Fruit fly (Drosophila melanogaster) whole organism, embryonic: ENCODE measurements around the gene Chrac-16.

Experiments
- Adf1 ChIP-seq: fragments of 200-800 bp; sonication (Bioruptor generic); IDR thresholded peaks from 2 replicates; pipeline ENCODE4 v1.3.6; 2022; ENCODE audit warnings: missing biosample characterization, missing genetic modification characterization
- Bgb ChIP-seq: fragments of 200-800 bp; sonication (Bioruptor generic); IDR thresholded peaks from 2 replicates; pipeline ENCODE4 v1.3.6; 2022; ENCODE audit warnings: missing biosample characterization, missing genetic modification characterization; ENCODE audit not compliant: partially characterized antibody
- CG10267 ChIP-seq: fragments of 200-800 bp; sonication (Bioruptor generic); optimal IDR thresholded peaks from 2 replicates; lab custom pipeline; 2018; ENCODE audit warnings: missing biosample characterization, mild to moderate bottlenecking, missing genetic modification characterization, moderate library complexity
- CG10565 ChIP-seq: fragments of 200-800 bp; sonication (Bioruptor generic); optimal IDR thresholded peaks from 3 replicates; lab custom pipeline; 2016; ENCODE audit warnings: missing biosample characterization, mild to moderate bottlenecking, missing genetic modification characterization
- CG14014 ChIP-seq: fragments of 200-800 bp; sonication (Bioruptor generic); IDR thresholded peaks from 2 replicates; pipeline ENCODE4 v1.3.6; 2022; ENCODE audit warnings: missing biosample characterization, missing genetic modification characterization
- CG16863 ChIP-seq: fragments of 200-800 bp; sonication (Bioruptor generic); optimal IDR thresholded peaks from 3 replicates; lab custom pipeline; 2016; ENCODE audit warnings: missing biosample characterization, missing genetic modification characterization
- CG17829 ChIP-seq: fragments of 200-800 bp; optimal IDR thresholded peaks from 2 replicates; lab custom pipeline; 2019; ENCODE audit warnings: missing biosample characterization, mild to moderate bottlenecking, missing genetic modification characterization, moderate library complexity
- CG30403 ChIP-seq: fragments of 200-800 bp; sonication (Bioruptor generic); optimal IDR thresholded peaks from 3 replicates; lab custom pipeline; 2016; ENCODE audit warnings: missing biosample characterization, missing genetic modification characterization
- CG34422 ChIP-seq: fragments of 200-800 bp; sonication (Bioruptor generic); IDR thresholded peaks from 3 replicates; pipeline ENCODE4 v1.3.6; 2022; ENCODE audit warnings: missing biosample characterization, missing genetic modification characterization
- CG3838 ChIP-seq: fragments of 200-800 bp; sonication (Bioruptor generic); optimal IDR thresholded peaks from 3 replicates; lab custom pipeline; 2016; ENCODE audit warnings: missing biosample characterization, missing genetic modification characterization
- CG3995 ChIP-seq: fragments of 200-800 bp; sonication (Bioruptor generic); optimal IDR thresholded peaks from 3 replicates; lab custom pipeline; 2016; ENCODE audit warnings: missing biosample characterization, missing genetic modification characterization
- CG42726 ChIP-seq: fragments of 200-800 bp; sonication (Bioruptor generic); IDR thresholded peaks from 2 replicates; pipeline ENCODE4 v1.3.6; 2022; ENCODE audit warnings: missing biosample characterization, missing genetic modification characterization; ENCODE audit not compliant: partially characterized antibody
- CG6683 ChIP-seq: fragments of 200-800 bp; sonication (Bioruptor generic); optimal IDR thresholded peaks from 2 replicates; lab custom pipeline; 2017; ENCODE audit warnings: missing biosample characterization, mild to moderate bottlenecking, missing genetic modification characterization, missing genetic modification reagents
- CG6689 ChIP-seq: fragments of 200-800 bp; sonication (Bioruptor generic); IDR thresholded peaks from 2 replicates; pipeline ENCODE4 v1.3.6; 2022; ENCODE audit warnings: missing biosample characterization, missing genetic modification characterization
- CG6791 ChIP-seq: fragments of 200-800 bp; sonication (Bioruptor generic); IDR thresholded peaks from 3 replicates; pipeline ENCODE4 v1.3.6; 2022; ENCODE audit warnings: missing biosample characterization, missing genetic modification characterization; ENCODE audit not compliant: partially characterized antibody
- CG7987 ChIP-seq: fragments of 200-800 bp; sonication (Bioruptor generic); optimal IDR thresholded peaks from 2 replicates; lab custom pipeline; 2018; ENCODE audit warnings: missing biosample characterization, mild to moderate bottlenecking, missing genetic modification characterization, moderate library complexity
- CG8388 ChIP-seq: fragments of 200-800 bp; sonication (Bioruptor generic); optimal IDR thresholded peaks from 2 replicates; lab custom pipeline; 2019; ENCODE audit warnings: missing biosample characterization, mild to moderate bottlenecking, missing genetic modification characterization, moderate library complexity
- CG9932 ChIP-seq: fragments of 200-800 bp; sonication (Bioruptor generic); IDR thresholded peaks from 2 replicates; pipeline ENCODE4 v1.3.6; 2022; ENCODE audit warnings: missing biosample characterization, missing genetic modification characterization
- Dll ChIP-seq: fragments of 200-800 bp; sonication (Bioruptor generic); IDR thresholded peaks from 4 replicates; pipeline ENCODE4 v1.3.6; 2022; ENCODE audit warnings: missing biosample characterization, missing genetic modification characterization; ENCODE audit not compliant: partially characterized antibody
- Dref ChIP-seq: fragments of 200-800 bp; sonication (Bioruptor generic); IDR thresholded peaks from 2 replicates; pipeline ENCODE4 v1.3.6; 2022; ENCODE audit warnings: missing biosample characterization, missing genetic modification characterization
- E2f2 ChIP-seq: fragments of 200-800 bp; sonication (Bioruptor generic); IDR thresholded peaks from 2 replicates; pipeline ENCODE4 v1.3.6; 2022; ENCODE audit warnings: missing biosample characterization, missing genetic modification characterization
- Ets97D ChIP-seq: fragments of 200-800 bp; sonication (Bioruptor generic); optimal IDR thresholded peaks from 3 replicates; lab custom pipeline; 2016; ENCODE audit warnings: missing biosample characterization, missing genetic modification characterization
- HLH54F ChIP-seq: fragments of 200-800 bp; sonication (Bioruptor generic); optimal IDR thresholded peaks from 3 replicates; lab custom pipeline; 2016; ENCODE audit warnings: missing biosample characterization, missing genetic modification characterization
- Med ChIP-seq: fragments of 200-800 bp; sonication (Bioruptor generic); peaks from one replicate; lab custom pipeline; 2016; ENCODE audit warnings: missing biosample characterization, missing genetic modification characterization, mild to moderate bottlenecking, inconsistent platforms, moderate library complexity
- PHDP ChIP-seq: fragments of 200-800 bp; sonication (Bioruptor generic); optimal IDR thresholded peaks from 3 replicates; lab custom pipeline; 2018; ENCODE audit warnings: missing biosample characterization, mild to moderate bottlenecking, missing genetic modification characterization, moderate library complexity
- Pdp1 ChIP-seq, 2 experiments: fragments of 200-800 bp; sonication (Bioruptor generic); optimal IDR thresholded peaks; 3 replicates each; lab custom pipeline; 2016; ENCODE audit warnings: missing biosample characterization in 2 of 2, missing genetic modification characterization in 2 of 2, mild to moderate bottlenecking in 1 of 2, moderate library complexity in 1 of 2
- Spps ChIP-seq: fragments of 200-800 bp; sonication (Bioruptor generic); optimal IDR thresholded peaks from 2 replicates; lab custom pipeline; 2018; ENCODE audit warnings: missing biosample characterization, mild to moderate bottlenecking, missing genetic modification characterization
- Xbp1 ChIP-seq: fragments of 200-800 bp; sonication (Bioruptor generic); optimal IDR thresholded peaks from 3 replicates; lab custom pipeline; 2016; ENCODE audit warnings: missing biosample characterization, mild to moderate bottlenecking, missing genetic modification characterization
- ato ChIP-seq: fragments of 200-800 bp; sonication (Bioruptor generic); IDR thresholded peaks from 2 replicates; pipeline ENCODE4 v1.3.6; 2022; ENCODE audit warnings: missing biosample characterization, missing genetic modification characterization; ENCODE audit not compliant: partially characterized antibody
- ci ChIP-seq: fragments of 200-800 bp; sonication (Bioruptor generic); IDR thresholded peaks from 3 replicates; pipeline ENCODE4 v1.3.6; 2022; ENCODE audit warnings: missing biosample characterization, missing genetic modification characterization
- fd3F ChIP-seq: fragments of 200-800 bp; sonication (Bioruptor generic); optimal IDR thresholded peaks from 2 replicates; lab custom pipeline; 2018; ENCODE audit warnings: missing biosample characterization, mild to moderate bottlenecking, missing genetic modification characterization, moderate library complexity
- gce ChIP-seq: fragments of 200-800 bp; sonication (Bioruptor generic); IDR thresholded peaks from 3 replicates; pipeline ENCODE4 v1.3.6; 2022; ENCODE audit warnings: missing biosample characterization, missing genetic modification characterization
- gfzf ChIP-seq: fragments of 200-800 bp; sonication (Bioruptor generic); optimal IDR thresholded peaks from 2 replicates; lab custom pipeline; 2016; ENCODE audit warnings: missing biosample characterization, mild to moderate bottlenecking, missing genetic modification characterization, moderate library complexity
- h ChIP-seq: fragments of >200 bp; optimal IDR thresholded peaks from 2 replicates; lab custom pipeline; 2017
- ham ChIP-seq: fragments of 200-800 bp; sonication (Bioruptor generic); IDR thresholded peaks from 2 replicates; pipeline ENCODE4 v1.3.6; 2022; ENCODE audit warnings: missing biosample characterization, missing genetic modification characterization
- hb ChIP-seq: fragments of 200-800 bp; sonication (Bioruptor generic); IDR thresholded peaks from 3 replicates; pipeline ENCODE4 v1.3.6; 2022; ENCODE audit warnings: missing biosample characterization, missing genetic modification characterization; ENCODE audit not compliant: partially characterized antibody
- knrl ChIP-seq: fragments of 200-800 bp; sonication (Bioruptor generic); IDR thresholded peaks from 3 replicates; pipeline ENCODE4 v1.3.6; 2022; ENCODE audit warnings: missing biosample characterization, missing genetic modification characterization; ENCODE audit not compliant: partially characterized antibody
- pfk ChIP-seq: fragments of 200-800 bp; sonication (Bioruptor generic); optimal IDR thresholded peaks from 2 replicates; lab custom pipeline; 2018; ENCODE audit warnings: missing biosample characterization, mild to moderate bottlenecking, missing genetic modification characterization, moderate library complexity
- row ChIP-seq: fragments of 200-800 bp; sonication (Bioruptor generic); IDR thresholded peaks from 3 replicates; pipeline ENCODE4 v1.3.6; 2022; ENCODE audit warnings: missing biosample characterization, missing genetic modification characterization
- slp2 ChIP-seq: fragments of 200-800 bp; sonication (Bioruptor generic); optimal IDR thresholded peaks from 2 replicates; lab custom pipeline; 2016; ENCODE audit warnings: missing biosample characterization, missing genetic modification characterization
- sna ChIP-seq: fragments of 200-800 bp; sonication (Bioruptor generic); IDR thresholded peaks from 2 replicates; pipeline ENCODE4 v1.3.6; 2022; ENCODE audit warnings: missing biosample characterization, missing genetic modification characterization; ENCODE audit not compliant: partially characterized antibody
- sob ChIP-seq: fragments of 200-800 bp; sonication (Bioruptor generic); IDR thresholded peaks from 2 replicates; pipeline ENCODE4 v1.3.6; 2022; ENCODE audit warnings: missing biosample characterization, missing genetic modification characterization
- sqz ChIP-seq: fragments of 200-800 bp; sonication (Bioruptor generic); optimal IDR thresholded peaks from 3 replicates; lab custom pipeline; 2018; ENCODE audit warnings: missing biosample characterization, mild to moderate bottlenecking, missing genetic modification characterization
- sug ChIP-seq: fragments of 200-800 bp; optimal IDR thresholded peaks from 2 replicates; lab custom pipeline; 2019; ENCODE audit warnings: missing biosample characterization, mild to moderate bottlenecking, missing genetic modification characterization, moderate library complexity
- trem ChIP-seq: fragments of 200-800 bp; optimal IDR thresholded peaks from 3 replicates; lab custom pipeline; 2019; ENCODE audit warnings: missing biosample characterization, mild to moderate bottlenecking, missing genetic modification characterization, moderate library complexity
- tx ChIP-seq: fragments of 200-800 bp; sonication (Bioruptor generic); optimal IDR thresholded peaks from 2 replicates; lab custom pipeline; 2016; ENCODE audit warnings: missing biosample characterization, missing genetic modification characterization
- unc-4 ChIP-seq: fragments of 200-800 bp; sonication (Bioruptor generic); IDR thresholded peaks from 2 replicates; pipeline ENCODE4 v1.3.6; 2022; ENCODE audit warnings: missing biosample characterization, missing genetic modification characterization; ENCODE audit not compliant: partially characterized antibody
- usp ChIP-seq: fragments of >200 bp; optimal IDR thresholded peaks from 2 replicates; lab custom pipeline; 2017; ENCODE audit warnings: missing biosample characterization, missing genetic modification characterization
- vnd ChIP-seq: fragments of 200-800 bp; sonication (Bioruptor generic); IDR thresholded peaks from 3 replicates; pipeline ENCODE4 v1.3.6; 2022; ENCODE audit warnings: missing biosample characterization, missing genetic modification characterization; ENCODE audit not compliant: partially characterized antibody

Gene Chrac-16

dm6 chrX:12028825-12029514, 11.2 kb upstream of the Chrac-16 start, which contains the start of gene Usp7 (continued):
- TF ChIP-seq tx (GFP tag; lab: Kevin White, UChicago) (no peak), CG7987 (GFP tag; lab: Kevin White, UChicago) (no peak), CG34422 (GFP tag; lab: Robert Waterston, UW) (no peak), vnd (GFP tag; lab: Robert Waterston, UW) (peak; percentile 91), ham (GFP tag; lab: Robert Waterston, UW) (no peak), CG42726 (peak; percentile 96), slp2 (no peak), trem (tag; lab: Kevin White, UChicago) (peak; percentile 42), row (peak; percentile 88), sna (GFP tag; lab: Robert Waterston, UW) (peak; percentile 79), CG6683 (GFP tag; lab: Kevin White, UChicago) (no peak), h (lab: Kevin White, UChicago) (no peak), CG6791 (peak; percentile 98), Pdp1 (GFP tag; optimal IDR thresholded peaks at IDR 0.05; lab: Kevin White, UChicago) (peak in 1 of 2 experiments; percentile 14), CG6689 (GFP tag; lab: Robert Waterston, UW) (no peak), ci (peak; percentile 61; the same call in 1 of the 3 replicates), HLH54F (GFP tag; lab: Kevin White, UChicago) (no peak), CG3995 (GFP tag; lab: Kevin White, UChicago) (no peak), Spps (tag; lab: Kevin White, UChicago) (no peak), CG10267 (peak; percentile 50), sug (peak; percentile 13), CG8388 (GFP tag; lab: Kevin White, UChicago) (no peak), Xbp1 (GFP tag; lab: Kevin White, UChicago) (peak; percentile 35), Med (GFP tag; lab: Kevin White, UChicago) (peak; percentile 71), gce (GFP tag; lab: Robert Waterston, UW) (no peak), knrl (GFP tag; lab: Robert Waterston, UW) (peak; percentile 96), PHDP (tag; lab: Kevin White, UChicago) (no peak), CG14014 (GFP tag; lab: Robert Waterston, UW) (0 out of 2 replicates have a peak, but pooled peaks have one; percentile 11), E2f2 (GFP tag; lab: Robert Waterston, UW) (peak; percentile 73), ato (GFP tag; lab: Robert Waterston, UW) (peak; percentile 89), CG16863 (GFP tag; lab: Kevin White, UChicago) (no peak), sob (GFP tag; lab: Robert Waterston, UW) (peak; percentile 50), CG30403 (GFP tag; lab: Kevin White, UChicago) (peak; percentile 20), pfk (peak; percentile 71), hb (peak; percentile 93), sqz (GFP tag; lab: Kevin White, UChicago) (peak; percentile 11), CG17829 (peak; percentile 63), unc-4 (GFP tag; lab: Robert Waterston, UW) (peak; percentile 91), gfzf (no peak), usp (GFP tag; lab: Kevin White, UChicago) (no peak), CG9932 (peak; percentile 68), Ets97D (GFP tag; lab: Kevin White, UChicago) (peak; percentile 85), Adf1 (GFP tag; lab: Robert Waterston, UW) (peak; percentile 78), Dll (GFP tag; lab: Robert Waterston, UW) (peak; percentile 92), fd3F (GFP tag; lab: Kevin White, UChicago) (no peak), CG3838 (GFP tag; lab: Kevin White, UChicago) (no peak), Bgb (GFP tag; lab: Robert Waterston, UW) (peak; percentile 98), CG10565 (GFP tag; lab: Kevin White, UChicago) (no peak), Dref (GFP tag; lab: Robert Waterston, UW) (peak; percentile 98)
